Worm (Caenorhabditis elegans) whole organism, L4 larva: ENCODE results near the gene nhr-93.

ENCODE experiments used
- D1046.2 ChIP-seq: fragments of 200-800 bp; sonication (Bioruptor generic); IDR thresholded peaks from 2 replicates; pipeline ENCODE4 v1.3.6; 2022; ENCODE audit warnings: missing genetic modification characterization, missing compliant biosample characterization
- F44E2.7 ChIP-seq: fragments of 200-800 bp; sonication (Bioruptor generic); IDR thresholded peaks from 2 replicates; pipeline ENCODE4 v2.1.2; 2022; ENCODE audit warnings: missing genetic modification characterization, missing compliant biosample characterization
- F49E8.2 ChIP-seq: sonication (generic microtip); optimal IDR thresholded peaks from 2 replicates; lab custom pipeline; 2016; ENCODE audit warnings: missing compliant biosample characterization, mild to moderate bottlenecking, missing genetic modification characterization, borderline replicate concordance
- R02D3.7 ChIP-seq: fragments of 150-350 bp; sonication (generic microtip); optimal IDR thresholded peaks from 3 replicates; lab custom pipeline; 2014; ENCODE audit warnings: missing biosample characterization, missing genetic modification characterization
- Y48G9A.11 ChIP-seq: fragments of 200-800 bp; sonication (Bioruptor generic); IDR thresholded peaks from 2 replicates; pipeline ENCODE4 v1.3.6; 2022; ENCODE audit warnings: missing genetic modification reagents, missing genetic modification characterization, missing compliant biosample characterization
- ZK546.5 ChIP-seq, 2 experiments: sonication (generic microtip); optimal IDR thresholded peaks; 2 replicates each; lab custom pipeline; 2017; ENCODE audit warnings: missing biosample characterization in 2 of 2, missing genetic modification characterization in 2 of 2
- aha-1 ChIP-seq: fragments of 150-350 bp; peaks from one replicate; lab custom pipeline; 2014; ENCODE audit warnings: missing biosample characterization, missing genetic modification characterization
- arid-1 ChIP-seq: fragments of 200-800 bp; sonication (Bioruptor generic); conservative IDR thresholded peaks from 2 replicates; pipeline ENCODE4 v1.3.6; 2022; ENCODE audit warnings: missing genetic modification reagents, missing genetic modification characterization, missing compliant biosample characterization
- ceh-20 ChIP-seq: fragments of 200-800 bp; sonication (Bioruptor generic); IDR thresholded peaks from 2 replicates; pipeline ENCODE4 v1.3.6; 2022; ENCODE audit warnings: missing genetic modification reagents, missing genetic modification characterization, missing compliant biosample characterization
- ceh-62 ChIP-seq: sonication (generic microtip); optimal IDR thresholded peaks from 2 replicates; lab custom pipeline; 2017; ENCODE audit warnings: missing biosample characterization, missing genetic modification characterization
- ctbp-1 ChIP-seq: fragments of 200-800 bp; sonication (Bioruptor generic); IDR thresholded peaks from 2 replicates; pipeline ENCODE4 v1.3.6; 2022; ENCODE audit warnings: missing genetic modification reagents, missing genetic modification characterization, missing compliant biosample characterization
- daf-12 ChIP-seq: fragments of 150-350 bp; optimal IDR thresholded peaks from 2 replicates; lab custom pipeline; 2014; ENCODE audit warnings: missing biosample characterization, missing genetic modification reagents, missing genetic modification characterization
- daf-19 ChIP-seq: fragments of 200-800 bp; sonication (Bioruptor generic); conservative IDR thresholded peaks from 2 replicates; pipeline ENCODE4 v1.3.6; 2022; ENCODE audit warnings: missing genetic modification characterization, missing compliant biosample characterization
- dmd-9 ChIP-seq: fragments of 200-800 bp; sonication (Bioruptor generic); IDR thresholded peaks from 2 replicates; pipeline ENCODE4 v1.3.6; 2022; ENCODE audit warnings: missing genetic modification reagents, missing genetic modification characterization, missing compliant biosample characterization
- duxl-1 ChIP-seq: sonication (generic microtip); optimal IDR thresholded peaks from 2 replicates; lab custom pipeline; 2016; ENCODE audit warnings: mild to moderate bottlenecking, missing genetic modification characterization, moderate library complexity, missing compliant biosample characterization; ENCODE audit not compliant: poor library complexity
- dve-1 ChIP-seq: sonication (generic microtip); optimal IDR thresholded peaks from 2 replicates; lab custom pipeline; 2017; ENCODE audit warnings: antibody characterized with exemption, mild to moderate bottlenecking, missing genetic modification characterization, missing compliant biosample characterization; ENCODE audit not compliant: insufficient read depth
- egl-27 ChIP-seq: sonication (generic microtip); optimal IDR thresholded peaks from 3 replicates; lab custom pipeline; 2017; ENCODE audit warnings: missing biosample characterization, missing genetic modification reagents, missing genetic modification characterization
- egl-43 ChIP-seq: fragments of 200-800 bp; sonication (Bioruptor generic); IDR thresholded peaks from 2 replicates; pipeline ENCODE4 v1.3.6; 2022; ENCODE audit warnings: missing genetic modification reagents, missing genetic modification characterization, missing compliant biosample characterization
- fkh-10 ChIP-seq: fragments of 150-350 bp; optimal IDR thresholded peaks from 2 replicates; lab custom pipeline; 2014; ENCODE audit warnings: missing biosample characterization, missing genetic modification reagents, missing genetic modification characterization
- hmg-1.1 ChIP-seq: fragments of 200-800 bp; sonication (Bioruptor generic); IDR thresholded peaks from 2 replicates; pipeline ENCODE4 v1.3.6; 2022; ENCODE audit warnings: missing genetic modification reagents, missing genetic modification characterization, missing compliant biosample characterization
- jun-1 ChIP-seq: fragments of 150-350 bp; optimal IDR thresholded peaks from 2 replicates; lab custom pipeline; 2014; ENCODE audit warnings: missing biosample characterization, missing genetic modification reagents, missing genetic modification characterization
- lim-7 ChIP-seq: fragments of 200-800 bp; sonication (Bioruptor generic); IDR thresholded peaks from 2 replicates; pipeline ENCODE4 v1.3.6; 2022; ENCODE audit warnings: missing genetic modification characterization, missing compliant biosample characterization
- lin-13 ChIP-seq: fragments of 150-350 bp; optimal IDR thresholded peaks from 2 replicates; lab custom pipeline; 2014; ENCODE audit warnings: missing biosample characterization, missing genetic modification reagents, missing genetic modification characterization
- lin-29 ChIP-seq: fragments of 200-800 bp; sonication (Bioruptor generic); IDR thresholded peaks from 2 replicates; pipeline ENCODE4 v1.3.6; 2022; ENCODE audit warnings: missing genetic modification reagents, missing genetic modification characterization, missing compliant biosample characterization
- lin-39 ChIP-seq: fragments of 150-350 bp; optimal IDR thresholded peaks from 2 replicates; lab custom pipeline; 2014; ENCODE audit warnings: missing biosample characterization, missing genetic modification reagents, missing genetic modification characterization
- mdl-1 ChIP-seq, 2 experiments: fragments of 150-350 bp in 1 of 2; sonication (generic microtip) in 1 of 2; optimal IDR thresholded peaks; 2 replicates each; lab custom pipeline; 2014 to 2017; ENCODE audit warnings: missing biosample characterization in 2 of 2, missing genetic modification characterization in 2 of 2
- nhr-25 ChIP-seq: sonication (generic microtip); optimal IDR thresholded peaks from 2 replicates; lab custom pipeline; 2017; ENCODE audit warnings: missing genetic modification characterization, mild to moderate bottlenecking, missing compliant biosample characterization, antibody characterized with exemption, moderate library complexity, borderline replicate concordance; ENCODE audit not compliant: insufficient read depth
- nhr-28 ChIP-seq: fragments of 150-350 bp; optimal IDR thresholded peaks from 2 replicates; lab custom pipeline; 2014; ENCODE audit warnings: missing biosample characterization, missing genetic modification characterization
- php-3 ChIP-seq: fragments of 200-800 bp; sonication (Bioruptor generic); IDR thresholded peaks from 2 replicates; pipeline ENCODE4 v1.3.6; 2022; ENCODE audit warnings: missing genetic modification reagents, missing genetic modification characterization, missing compliant biosample characterization
- sdz-12 ChIP-seq: fragments of 200-800 bp; sonication (Bioruptor generic); optimal IDR thresholded peaks from 2 replicates; lab custom pipeline; 2018; ENCODE audit warnings: mild to moderate bottlenecking, missing genetic modification characterization, missing compliant biosample characterization
- skn-1 ChIP-seq: fragments of 150-350 bp; optimal IDR thresholded peaks from 2 replicates; lab custom pipeline; 2014; ENCODE audit warnings: missing biosample characterization, missing genetic modification characterization
- tra-1 ChIP-seq: fragments of 200-800 bp; sonication (Bioruptor generic); IDR thresholded peaks from 2 replicates; pipeline ENCODE4 v1.3.6; 2022; ENCODE audit warnings: missing genetic modification reagents, missing genetic modification characterization, missing compliant biosample characterization
- unc-39 ChIP-seq: sonication (generic microtip); optimal IDR thresholded peaks from 2 replicates; lab custom pipeline; 2017; ENCODE audit warnings: missing biosample characterization, missing genetic modification characterization
- vab-7 ChIP-seq: fragments of 200-800 bp; sonication (Bioruptor generic); IDR thresholded peaks from 2 replicates; pipeline ENCODE4 v1.3.6; 2022; ENCODE audit warnings: missing genetic modification reagents, missing genetic modification characterization, missing compliant biosample characterization
- zfp-2 ChIP-seq: sonication (generic microtip); optimal IDR thresholded peaks from 2 replicates; lab custom pipeline; 2016; ENCODE audit warnings: mild to moderate bottlenecking, missing genetic modification characterization, missing compliant biosample characterization
- zfp-3 ChIP-seq: fragments of 200-800 bp; sonication (Bioruptor generic); conservative IDR thresholded peaks from 2 replicates; pipeline ENCODE4 v1.3.6; 2022; ENCODE audit warnings: missing genetic modification reagents, missing genetic modification characterization, missing compliant biosample characterization
- ztf-7 ChIP-seq: fragments of 150-350 bp; optimal IDR thresholded peaks from 2 replicates; lab custom pipeline; 2014; ENCODE audit warnings: missing biosample characterization, missing genetic modification characterization

The nhr-93 gene

DNA sequence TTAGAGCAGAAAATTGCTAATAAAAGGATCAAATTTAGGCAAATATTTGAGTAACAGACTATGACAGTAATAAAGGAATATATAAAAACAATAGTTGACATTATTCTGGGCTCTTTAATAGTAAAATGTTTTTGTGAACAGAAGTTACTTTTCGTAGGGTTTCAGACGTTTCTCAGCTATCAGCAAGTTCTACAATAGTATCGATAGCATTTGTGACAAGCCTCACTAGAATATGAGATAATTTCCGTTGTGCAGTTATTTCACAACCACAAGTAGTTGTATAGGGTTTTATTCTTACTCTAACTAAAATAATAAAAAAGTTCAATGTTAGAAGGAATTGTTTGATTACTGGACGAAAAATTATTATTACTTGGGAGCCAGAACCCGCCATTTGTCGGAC, 8.3 kb upstream of the nhr-93 start, which contains the start of gene srbc-68:
Gene srbc-68, minus strand, starts transcription at position 101 of the 400 bp plus-strand sequence.
- TF ChIP-seq lin-13 (GFP tag; lab: Kevin White, UChicago) (no peak), F44E2.7 (GFP tag; lab: Robert Waterston, UW) (no peak), jun-1 (tag; lab: Kevin White, UChicago) (no peak), egl-43 (no peak), ztf-7 (no peak), ceh-62 (tag; lab: Kevin White, UChicago) (no peak)
- TF ChIP-seq, all 104 proteins: peak for 0

DNA sequence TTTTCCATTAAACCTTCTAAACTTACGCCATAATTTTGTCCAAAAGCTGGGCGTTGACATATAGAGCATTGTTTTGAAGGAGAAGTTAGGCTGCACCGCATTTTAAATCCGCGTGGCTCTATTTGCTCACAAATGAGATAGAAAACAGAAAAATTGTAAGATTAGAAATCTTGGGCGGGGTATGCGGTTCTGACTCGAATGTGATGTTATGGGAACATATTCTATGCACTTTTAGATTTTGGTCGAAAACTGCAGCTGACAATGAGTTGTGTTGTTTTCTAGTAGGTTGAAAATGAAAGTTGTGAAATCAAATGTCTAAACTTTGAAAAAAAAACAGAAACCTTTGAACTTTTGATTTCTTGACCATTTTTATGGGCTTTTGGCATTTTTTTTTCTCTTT, 5.1 kb upstream of the nhr-93 start, which contains the start of gene nhr-222:
Gene nhr-222, minus strand, starts transcription at position 101 of the 400 bp plus-strand sequence.
- TF ChIP-seq daf-12 = no peak
- no peak for TF ChIP-seq ceh-20 (GFP tag; lab: Robert Waterston, UW)
- TF ChIP-seq skn-1 = no peak
- TF ChIP-seq dve-1 (tag; lab: Kevin White, UChicago) = no peak
- no peak for TF ChIP-seq F49E8.2 (tag; lab: Kevin White, UChicago)
- no peak for TF ChIP-seq ctbp-1
- TF ChIP-seq tra-1 (GFP tag; lab: Robert Waterston, UW) = no peak
- TF ChIP-seq sdz-12 (GFP tag; lab: Kevin White, UChicago) = no peak
- no peak for TF ChIP-seq egl-27 (tag; lab: Kevin White, UChicago)
- no peak for TF ChIP-seq nhr-25 (tag; lab: Kevin White, UChicago)
- no peak for TF ChIP-seq R02D3.7 (tag; lab: Kevin White, UChicago)
- TF ChIP-seq arid-1 = no peak
- no peak for TF ChIP-seq hmg-1.1
- TF ChIP-seq unc-39 = no peak
- no peak for TF ChIP-seq fkh-10 (GFP tag; lab: Kevin White, UChicago)
- TF ChIP-seq D1046.2 (GFP tag; lab: Robert Waterston, UW) = no peak

DNA sequence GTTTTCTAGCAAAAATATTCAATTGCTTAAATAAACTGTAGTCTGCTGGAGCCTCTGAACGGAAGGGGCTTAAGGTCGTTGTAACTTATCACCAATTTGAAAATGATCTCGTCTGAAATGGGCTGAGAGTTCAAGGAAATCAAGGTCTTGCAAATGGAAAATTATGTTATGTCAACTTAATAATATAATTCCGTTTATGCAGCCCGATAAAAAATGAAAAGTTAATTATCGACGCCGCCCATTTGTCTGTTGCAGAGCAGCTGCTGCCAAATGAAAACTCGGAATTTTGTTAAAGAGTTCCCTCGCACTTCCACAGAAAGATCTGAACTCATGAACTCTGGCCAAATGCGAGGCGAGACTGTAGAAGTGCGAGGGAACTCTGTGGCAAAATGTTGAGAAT, 2.9 kb upstream of the nhr-93 start, which contains the start of gene srbc-67:
Gene srbc-67, minus strand, starts transcription at position 101 of the 400 bp plus-strand sequence.
- TF ChIP-seq mdl-1 (tag; optimal IDR thresholded peaks at IDR 0.05; lab: Kevin White, UChicago) (no peak), ceh-62 (tag; lab: Kevin White, UChicago) (no peak), aha-1 (peak; percentile 29), dmd-9 (GFP tag; lab: Robert Waterston, UW) (no peak), lin-39 (tag; lab: Kevin White, UChicago) (no peak), ZK546.5 (tag; optimal IDR thresholded peaks at IDR 0.05; lab: Kevin White, UChicago) (no peak), daf-19 (GFP tag; lab: Robert Waterston, UW) (no peak)
- TF ChIP-seq, all 104 proteins: peak for 1

DNA sequence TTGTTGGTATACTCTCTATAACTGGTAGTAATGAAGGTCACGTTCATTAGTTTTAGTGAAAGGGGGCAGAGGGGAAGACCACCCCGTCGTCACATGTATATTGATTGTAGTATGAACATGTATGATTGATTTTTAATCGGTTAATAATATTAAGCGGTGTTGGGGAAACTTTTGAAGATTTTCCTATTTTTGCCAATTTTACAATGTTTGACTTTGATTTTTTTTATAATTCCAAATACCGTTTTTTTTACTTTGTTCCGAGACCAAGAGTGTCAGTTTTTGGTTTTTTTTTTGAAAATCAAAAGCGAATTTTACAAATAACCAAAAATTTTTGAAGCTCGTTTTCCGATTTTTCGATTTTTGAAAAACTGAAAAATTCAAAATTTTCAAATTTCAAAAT, 2.9 kb downstream of the nhr-93 start, which contains the start of gene nhr-221:
Gene nhr-221, minus strand, starts transcription at position 101 of the 400 bp plus-strand sequence.
- TF ChIP-seq zfp-3 (no peak), nhr-25 (tag; lab: Kevin White, UChicago) (no peak), Y48G9A.11 (GFP tag; lab: Robert Waterston, UW) (no peak), lim-7 (GFP tag; lab: Robert Waterston, UW) (no peak), duxl-1 (tag; lab: Kevin White, UChicago) (no peak), php-3 (GFP tag; lab: Robert Waterston, UW) (no peak), zfp-2 (tag; lab: Kevin White, UChicago) (no peak), vab-7 (GFP tag; lab: Robert Waterston, UW) (no peak), nhr-28 (tag; lab: Kevin White, UChicago) (no peak), lin-29 (no peak)
- TF ChIP-seq, all 104 proteins: peak for 0
